Fruit fly (Drosophila melanogaster) whole organism, embryonic: ENCODE results near the gene CG6479.

Source experiments
- Awh ChIP-seq: fragments of 200-800 bp; sonication (Bioruptor generic); IDR thresholded peaks from 2 replicates; pipeline ENCODE4, ENCODE4 v1.3.6; 2022; ENCODE audit warnings: missing biosample characterization, missing genetic modification characterization
- CG10654 ChIP-seq: fragments of 200-800 bp; sonication (Bioruptor generic); optimal IDR thresholded peaks from 2 replicates; lab custom pipeline; 2016; ENCODE audit warnings: missing biosample characterization, missing genetic modification characterization
- CG13296 ChIP-seq: fragments of 200-800 bp; sonication (Bioruptor generic); optimal IDR thresholded peaks from 3 replicates; lab custom pipeline; 2018; ENCODE audit warnings: missing biosample characterization, mild to moderate bottlenecking, missing genetic modification characterization
- CG14050 ChIP-seq: fragments of 200-800 bp; sonication (Bioruptor generic); IDR thresholded peaks from 3 replicates; pipeline ENCODE4 v1.3.6; 2022; ENCODE audit warnings: missing biosample characterization, missing genetic modification characterization
- CG14441 ChIP-seq: fragments of 200-800 bp; sonication (Bioruptor generic); IDR thresholded peaks from 2 replicates; pipeline ENCODE4 v1.3.6; 2022; ENCODE audit warnings: missing biosample characterization, missing genetic modification characterization
- CG14965 ChIP-seq: fragments of 200-800 bp; sonication (Bioruptor generic); optimal IDR thresholded peaks from 2 replicates; lab custom pipeline; 2016; ENCODE audit warnings: missing biosample characterization, missing genetic modification characterization, borderline replicate concordance
- CG1529 ChIP-seq: fragments of 200-800 bp; sonication (Bioruptor generic); optimal IDR thresholded peaks from 3 replicates; lab custom pipeline; 2018; ENCODE audit warnings: missing biosample characterization, missing genetic modification characterization
- CG15696 ChIP-seq: fragments of 200-800 bp; sonication (Bioruptor generic); optimal IDR thresholded peaks from 2 replicates; lab custom pipeline; 2019; ENCODE audit warnings: missing biosample characterization, mild to moderate bottlenecking, missing genetic modification characterization, moderate library complexity
- CG17829 ChIP-seq: fragments of 200-800 bp; optimal IDR thresholded peaks from 2 replicates; lab custom pipeline; 2019; ENCODE audit warnings: missing biosample characterization, mild to moderate bottlenecking, missing genetic modification characterization, moderate library complexity
- CG1832 ChIP-seq: fragments of 200-800 bp; sonication (Bioruptor generic); optimal IDR thresholded peaks from 2 replicates; lab custom pipeline; 2017; ENCODE audit warnings: missing biosample characterization, mild to moderate bottlenecking, missing genetic modification characterization, inconsistent platforms
- CG18619 ChIP-seq: fragments of 200-800 bp; sonication (Bioruptor generic); optimal IDR thresholded peaks from 3 replicates; lab custom pipeline; 2017; ENCODE audit warnings: missing biosample characterization, mild to moderate bottlenecking, missing genetic modification characterization
- CG2678 ChIP-seq: fragments of 200-800 bp; sonication (Bioruptor generic); optimal IDR thresholded peaks from 3 replicates; lab custom pipeline; 2019; ENCODE audit warnings: missing biosample characterization, mild to moderate bottlenecking, missing genetic modification characterization, moderate library complexity
- CG4360 ChIP-seq: fragments of 200-800 bp; sonication (Bioruptor generic); IDR thresholded peaks from 2 replicates; pipeline ENCODE4 v1.3.6; 2022; ENCODE audit warnings: missing biosample characterization, missing genetic modification characterization
- CG4730 ChIP-seq: fragments of 200-800 bp; sonication (Bioruptor generic); IDR thresholded peaks from 2 replicates; pipeline ENCODE4 v1.3.6; 2022; ENCODE audit warnings: missing biosample characterization, missing genetic modification characterization
- CG5180 ChIP-seq: fragments of 200-800 bp; sonication (Bioruptor generic); optimal IDR thresholded peaks from 3 replicates; lab custom pipeline; 2017; ENCODE audit warnings: missing biosample characterization, missing genetic modification characterization, mild to moderate bottlenecking, moderate library complexity, missing genetic modification reagents
- CG7271 ChIP-seq: fragments of 200-800 bp; sonication (Bioruptor generic); optimal IDR thresholded peaks from 2 replicates; lab custom pipeline; 2018; ENCODE audit warnings: missing biosample characterization, mild to moderate bottlenecking, missing genetic modification characterization, moderate library complexity
- CG7839 ChIP-seq: fragments of 200-800 bp; sonication (Bioruptor generic); optimal IDR thresholded peaks from 3 replicates; lab custom pipeline; 2018; ENCODE audit warnings: missing biosample characterization, mild to moderate bottlenecking, missing genetic modification characterization, moderate library complexity
- CG7987 ChIP-seq: fragments of 200-800 bp; sonication (Bioruptor generic); optimal IDR thresholded peaks from 2 replicates; lab custom pipeline; 2018; ENCODE audit warnings: missing biosample characterization, mild to moderate bottlenecking, missing genetic modification characterization, moderate library complexity
- CG8924 ChIP-seq: fragments of 200-800 bp; optimal IDR thresholded peaks from 3 replicates; lab custom pipeline; 2019; ENCODE audit warnings: missing biosample characterization, mild to moderate bottlenecking, missing genetic modification characterization, moderate library complexity
- H15 ChIP-seq: fragments of 200-800 bp; sonication (Bioruptor generic); IDR thresholded peaks from 3 replicates; pipeline ENCODE4 v1.3.6; 2022; ENCODE audit warnings: missing biosample characterization, missing genetic modification characterization
- Kr ChIP-seq: fragments of 200-800 bp; sonication (Bioruptor generic); optimal IDR thresholded peaks from 2 replicates; lab custom pipeline; 2017; ENCODE audit warnings: missing biosample characterization, mild to moderate bottlenecking, missing genetic modification characterization
- Lhr ChIP-seq: fragments of 200-800 bp; sonication (Bioruptor generic); optimal IDR thresholded peaks from 3 replicates; lab custom pipeline; 2017; ENCODE audit warnings: mild to moderate bottlenecking, missing biosample characterization, missing genetic modification reagents, missing genetic modification characterization
- Mes4 ChIP-seq: fragments of 200-800 bp; sonication (Bioruptor generic); optimal IDR thresholded peaks from 2 replicates; lab custom pipeline; 2016; ENCODE audit warnings: missing biosample characterization, missing genetic modification characterization
- Nf-YB ChIP-seq: fragments of 200-800 bp; sonication (Bioruptor generic); optimal IDR thresholded peaks from 3 replicates; lab custom pipeline; 2019; ENCODE audit warnings: missing biosample characterization, mild to moderate bottlenecking, missing genetic modification characterization, moderate library complexity
- Opbp ChIP-seq: fragments of 200-800 bp; sonication (Bioruptor generic); IDR thresholded peaks from 3 replicates; pipeline ENCODE4 v1.3.6; 2022; ENCODE audit warnings: missing biosample characterization, missing genetic modification characterization; ENCODE audit not compliant: partially characterized antibody
- Stat92E ChIP-seq, 3 experiments: fragments of >200 bp in 2 of 3; fragments of 200-800 bp in 1 of 3; sonication (Bioruptor generic) in 1 of 3; optimal IDR thresholded peaks; 2 replicates each; lab custom pipeline; 2017 to 2019; ENCODE audit warnings: missing biosample characterization in 3 of 3, missing genetic modification characterization in 3 of 3, mild to moderate bottlenecking in 1 of 3, moderate library complexity in 1 of 3
- ash1 ChIP-seq: fragments of 200-800 bp; sonication (Bioruptor generic); optimal IDR thresholded peaks from 2 replicates; lab custom pipeline; 2018; ENCODE audit warnings: missing biosample characterization, mild to moderate bottlenecking, missing genetic modification characterization
- bcd ChIP-seq: fragments of 200-800 bp; sonication (Bioruptor generic); optimal IDR thresholded peaks from 2 replicates; lab custom pipeline; 2017; ENCODE audit warnings: missing biosample characterization, mild to moderate bottlenecking, missing genetic modification characterization
- cas ChIP-seq: fragments of 200-800 bp; sonication (Bioruptor generic); IDR thresholded peaks from 2 replicates; pipeline ENCODE4 v1.3.6; 2022; ENCODE audit warnings: missing biosample characterization, missing genetic modification characterization
- cato ChIP-seq: fragments of 200-800 bp; sonication (Bioruptor generic); optimal IDR thresholded peaks from 2 replicates; lab custom pipeline; 2016; ENCODE audit warnings: missing biosample characterization, missing genetic modification characterization, borderline replicate concordance
- caup ChIP-seq: fragments of 200-800 bp; sonication (Bioruptor generic); optimal IDR thresholded peaks from 3 replicates; lab custom pipeline; 2017; ENCODE audit warnings: missing biosample characterization, mild to moderate bottlenecking, missing genetic modification characterization, moderate library complexity; ENCODE audit not compliant: severe bottlenecking
- crol ChIP-seq: fragments of 200-800 bp; sonication (Bioruptor generic); IDR thresholded peaks from 2 replicates; pipeline ENCODE4 v1.3.6; 2022; ENCODE audit warnings: missing biosample characterization, missing genetic modification characterization
- dati ChIP-seq: fragments of 200-800 bp; sonication (Bioruptor generic); IDR thresholded peaks from 2 replicates; pipeline ENCODE4 v1.3.6; 2022; ENCODE audit warnings: missing biosample characterization, missing genetic modification characterization
- dmrt99B ChIP-seq: fragments of 200-800 bp; sonication (Bioruptor generic); optimal IDR thresholded peaks from 2 replicates; lab custom pipeline; 2018; ENCODE audit warnings: missing biosample characterization, mild to moderate bottlenecking, missing genetic modification characterization, moderate library complexity
- eve ChIP-seq, 2 experiments: fragments of >200 bp; optimal IDR thresholded peaks; 2 replicates each; lab custom pipeline; 2017; ENCODE audit warnings: missing biosample characterization in 2 of 2, missing genetic modification characterization in 2 of 2
- eyg ChIP-seq: fragments of 200-800 bp; sonication (Bioruptor generic); optimal IDR thresholded peaks from 3 replicates; lab custom pipeline; 2016; ENCODE audit warnings: missing biosample characterization, missing genetic modification characterization
- fru ChIP-seq: fragments of >200 bp; optimal IDR thresholded peaks from 2 replicates; lab custom pipeline; 2017
- gro ChIP-seq: fragments of 200-800 bp; sonication (Bioruptor generic); optimal IDR thresholded peaks from 2 replicates; lab custom pipeline; 2016; ENCODE audit warnings: missing biosample characterization, missing genetic modification characterization
- gsb-n ChIP-seq: fragments of 200-800 bp; sonication (Bioruptor generic); optimal IDR thresholded peaks from 3 replicates; lab custom pipeline; 2018; ENCODE audit warnings: missing biosample characterization, mild to moderate bottlenecking, missing genetic modification characterization
- hbn ChIP-seq: fragments of 200-800 bp; sonication (Bioruptor generic); IDR thresholded peaks from 2 replicates; pipeline ENCODE4 v1.3.6; 2022; ENCODE audit warnings: missing biosample characterization, missing genetic modification characterization; ENCODE audit not compliant: partially characterized antibody
- her ChIP-seq: fragments of 200-800 bp; sonication (Bioruptor generic); optimal IDR thresholded peaks from 2 replicates; lab custom pipeline; 2016; ENCODE audit warnings: missing biosample characterization, missing genetic modification characterization
- klu ChIP-seq: fragments of 200-800 bp; sonication (Bioruptor generic); IDR thresholded peaks from 2 replicates; pipeline ENCODE4 v1.3.6; 2022; ENCODE audit warnings: missing biosample characterization, missing genetic modification characterization
- kni ChIP-seq: fragments of 200-800 bp; sonication (Bioruptor generic); optimal IDR thresholded peaks from 3 replicates; lab custom pipeline; 2017; ENCODE audit warnings: mild to moderate bottlenecking, missing biosample characterization, missing genetic modification reagents, missing genetic modification characterization
- lab ChIP-seq: fragments of 200-800 bp; sonication (Bioruptor generic); optimal IDR thresholded peaks from 3 replicates; lab custom pipeline; 2017; ENCODE audit warnings: missing biosample characterization, missing genetic modification characterization, mild to moderate bottlenecking, moderate library complexity, missing genetic modification reagents
- oc ChIP-seq: fragments of 200-800 bp; sonication (Bioruptor generic); optimal IDR thresholded peaks from 2 replicates; lab custom pipeline; 2018; ENCODE audit warnings: missing biosample characterization, mild to moderate bottlenecking, missing genetic modification characterization, moderate library complexity
- pros ChIP-seq: fragments of 200-800 bp; sonication (Bioruptor generic); optimal IDR thresholded peaks from 3 replicates; lab custom pipeline; 2019; ENCODE audit warnings: missing biosample characterization, mild to moderate bottlenecking, missing genetic modification characterization, moderate library complexity
- sd ChIP-seq: fragments of 200-800 bp; sonication (Bioruptor generic); optimal IDR thresholded peaks from 3 replicates; lab custom pipeline; 2018; ENCODE audit warnings: missing biosample characterization, mild to moderate bottlenecking, missing genetic modification characterization, moderate library complexity
- sens ChIP-seq: fragments of 200-800 bp; sonication (Bioruptor generic); peaks from one replicate; lab custom pipeline; 2016; ENCODE audit warnings: missing biosample characterization, missing genetic modification characterization
- seq ChIP-seq: fragments of 200-800 bp; sonication (Bioruptor generic); IDR thresholded peaks from 2 replicates; pipeline ENCODE4 v1.3.6; 2022; ENCODE audit warnings: missing biosample characterization, missing genetic modification characterization
- zen ChIP-seq: fragments of 200-800 bp; sonication (Bioruptor generic); optimal IDR thresholded peaks from 3 replicates; lab custom pipeline; 2018; ENCODE audit warnings: missing biosample characterization, mild to moderate bottlenecking, missing genetic modification characterization, moderate library complexity
- zfh2 ChIP-seq: fragments of 200-800 bp; sonication (Bioruptor generic); optimal IDR thresholded peaks from 2 replicates; lab custom pipeline; 2016; ENCODE audit warnings: missing biosample characterization, missing genetic modification characterization

Gene CG6479

dm6 chr3L:17366936-17367335 is 27.9 kb upstream of the CG6479 start (continued):
- peak; percentile 50; the same call in 1 of the 2 replicates for TF ChIP-seq seq (GFP tag; lab: Robert Waterston, UW)
- TF ChIP-seq CG5180 (GFP tag; lab: Kevin White, UChicago) = no peak
- TF ChIP-seq cas (GFP tag; lab: Robert Waterston, UW) = no peak
- TF ChIP-seq gsb-n (tag; lab: Kevin White, UChicago) = peak; percentile 51
- TF ChIP-seq ash1 (GFP tag; lab: Kevin White, UChicago) = no peak
- TF ChIP-seq CG15696 (tag; lab: Kevin White, UChicago) = no peak
- TF ChIP-seq gro (GFP tag; lab: Kevin White, UChicago) = no peak
- TF ChIP-seq sens (GFP tag; lab: Kevin White, UChicago) = no peak
- no peak for TF ChIP-seq CG13296 (GFP tag; lab: Kevin White, UChicago)
- TF ChIP-seq CG7839 (tag; lab: Kevin White, UChicago) = no peak
- TF ChIP-seq eyg (GFP tag; lab: Kevin White, UChicago) = no peak
- TF ChIP-seq CG4360 = no peak
- no peak for TF ChIP-seq dati (GFP tag; lab: Robert Waterston, UW)
- peak; percentile 25 for TF ChIP-seq oc (tag; lab: Kevin White, UChicago)
- TF ChIP-seq CG18619 = no peak
- no peak for TF ChIP-seq CG14441 (GFP tag; lab: Robert Waterston, UW)
- no peak for TF ChIP-seq zfh2 (GFP tag; lab: Kevin White, UChicago)
- peak; percentile 76 for TF ChIP-seq Kr
- peak; percentile 69 for TF ChIP-seq zen
- TF ChIP-seq Opbp = no peak
- no peak for TF ChIP-seq CG10654 (GFP tag; lab: Kevin White, UChicago)
- no peak for TF ChIP-seq CG2678 (tag; lab: Kevin White, UChicago)
- TF ChIP-seq pros = peak; percentile 91
- no peak for TF ChIP-seq CG7271 (tag; lab: Kevin White, UChicago)
- peak; percentile 72; the same call in 1 of the 2 replicates for TF ChIP-seq Awh (GFP tag; lab: Robert Waterston, UW)
- TF ChIP-seq klu = no peak
- TF ChIP-seq her (GFP tag; lab: Kevin White, UChicago) = no peak
- TF ChIP-seq kni (GFP tag; lab: Kevin White, UChicago) = peak; percentile 47
- TF ChIP-seq H15 (GFP tag; lab: Robert Waterston, UW) = no peak
- no peak for TF ChIP-seq Mes4 (GFP tag; lab: Kevin White, UChicago)
- TF ChIP-seq CG17829 (tag; lab: Kevin White, UChicago) = no peak
- no peak for TF ChIP-seq CG1529 (GFP tag; lab: Kevin White, UChicago)
- TF ChIP-seq CG14965 (GFP tag; lab: Kevin White, UChicago) = no peak
- no peak for TF ChIP-seq caup (GFP tag; lab: Kevin White, UChicago)
- no peak for TF ChIP-seq hbn (GFP tag; lab: Robert Waterston, UW)
- TF ChIP-seq crol (GFP tag; lab: Robert Waterston, UW) = peak; percentile 77
- TF ChIP-seq CG1832 (GFP tag; lab: Kevin White, UChicago) = peak; percentile 68
- TF ChIP-seq CG8924 (tag; lab: Kevin White, UChicago) = peak; percentile 26
- TF ChIP-seq fru (lab: Kevin White, UChicago) = no peak
- no peak for TF ChIP-seq Stat92E (GFP tag; optimal IDR thresholded peaks at IDR 0.05; lab: Kevin White, UChicago)
- no peak for TF ChIP-seq cato (GFP tag; lab: Kevin White, UChicago)
- TF ChIP-seq lab (GFP tag; lab: Kevin White, UChicago) = no peak
- no peak for TF ChIP-seq dmrt99B
- TF ChIP-seq sd = peak; percentile 28
- TF ChIP-seq CG7987 = no peak
- TF ChIP-seq Lhr (GFP tag; lab: Kevin White, UChicago) = no peak
- TF ChIP-seq Nf-YB = peak; percentile 41
- TF ChIP-seq CG4730 = no peak
- TF ChIP-seq bcd (GFP tag; lab: Kevin White, UChicago) = no peak
- TF ChIP-seq eve (GFP tag; optimal IDR thresholded peaks at IDR 0.05; lab: Kevin White, UChicago) = no peak
- no peak for TF ChIP-seq CG14050 (GFP tag; lab: Robert Waterston, UW)
